Worm (Caenorhabditis elegans) whole organism, dauer: ENCODE measurements around the gene col-99.

Experiments
- unc-62 ChIP-seq: sonication (generic microtip); optimal IDR thresholded peaks from 2 replicates; lab custom pipeline; 2017; ENCODE audit warnings: missing biosample characterization, missing genetic modification reagents, missing genetic modification characterization

col-99 gene

ce11 chrIV:147819-148218 is at the start of gene col-99:
TSS of gene col-99 (minus strand) at chrIV:147919.
- no peak for TF ChIP-seq unc-62

- TF ChIP-seq unc-62: no peak
Observed at ce11 chrIV:194442-194841, 46.7 kb upstream of the col-99 start, which contains the start of gene csn-3. TSS of gene csn-3 (plus strand) at chrIV:194742.

DNA sequence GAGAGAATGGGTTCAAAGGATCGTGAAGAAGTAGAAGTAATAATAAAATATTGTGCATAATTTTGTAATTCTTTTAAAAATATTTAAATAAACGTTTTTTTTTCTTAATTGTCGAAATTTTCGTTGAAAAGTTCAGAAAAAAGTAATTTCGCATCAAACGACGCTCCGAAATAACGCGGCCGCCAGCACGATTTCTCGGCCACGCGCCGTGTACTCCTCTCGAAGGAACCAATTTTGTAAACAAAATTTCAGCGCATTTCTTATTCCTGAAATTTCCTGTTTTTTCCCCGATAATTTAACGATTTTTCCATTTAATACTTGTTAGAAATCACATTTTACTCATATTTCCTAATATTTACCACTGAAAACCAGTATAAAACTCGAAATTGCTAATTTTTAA is 44.3 kb upstream of the col-99 start, which contains the start of gene Y38C1AA.12:
Gene Y38C1AA.12 (plus strand): TSS at position 211 of the 400 bp plus-strand sequence.
- TF ChIP-seq unc-62: no peak

- no peak for TF ChIP-seq unc-62
Observed at ce11 chrIV:189087-189486, 41.4 kb upstream of the col-99 start.

- no peak for TF ChIP-seq unc-62
Observed at ce11 chrIV:187336-187735, 39.6 kb upstream of the col-99 start.

- TF ChIP-seq unc-62: no peak
Observed at ce11 chrIV:186110-186509, 38.4 kb upstream of the col-99 start.

DNA sequence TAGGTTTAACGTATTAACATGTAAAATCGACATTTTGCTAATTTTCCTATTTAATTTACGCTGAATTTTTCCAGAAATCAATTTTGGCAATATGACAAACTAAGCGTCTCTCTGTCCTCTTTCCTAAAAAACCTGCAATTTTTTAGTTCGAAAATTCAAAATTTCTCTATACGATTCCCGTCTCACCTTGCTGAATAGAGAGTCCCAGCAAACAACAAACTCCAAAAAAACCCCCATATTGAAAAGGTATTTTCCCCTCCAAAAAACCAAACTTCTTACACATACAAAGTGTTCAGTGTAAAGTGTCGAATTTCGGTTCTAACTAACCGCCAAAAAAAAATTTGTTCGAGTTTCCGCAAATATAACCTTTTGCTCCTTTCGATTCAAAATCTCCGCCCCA is 36.5 kb upstream of the col-99 start, which contains the start of gene pnc-1:
Gene pnc-1 (plus strand): TSS at position 301 of the 400 bp plus-strand sequence.
- no peak for TF ChIP-seq unc-62

DNA sequence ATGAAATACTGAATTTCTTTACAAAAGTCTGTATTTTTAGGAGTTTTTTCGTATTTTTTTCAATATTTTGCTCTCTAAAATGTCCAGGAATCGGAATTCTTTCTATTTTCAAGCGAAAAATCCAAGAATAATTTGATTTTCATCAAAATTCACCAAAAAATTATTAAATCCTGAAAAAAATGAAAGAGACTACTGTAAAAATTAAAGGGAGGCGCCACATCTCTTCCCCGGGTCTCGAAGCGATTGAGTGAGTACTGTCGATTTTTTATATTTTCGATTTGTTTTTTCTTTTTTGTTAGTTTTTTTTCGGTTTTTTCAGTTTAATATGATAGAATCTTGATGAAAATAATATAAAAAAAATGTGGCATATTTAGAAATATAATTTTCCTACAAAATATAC is 35.8 kb upstream of the col-99 start:
- TF ChIP-seq unc-62: no peak

- no peak for TF ChIP-seq unc-62
Observed at ce11 chrIV:179700-180099, 32.0 kb upstream of the col-99 start.

- no peak for TF ChIP-seq unc-62
Observed at ce11 chrIV:178696-179095, 31.0 kb upstream of the col-99 start, which contains the start of gene tcl-2. TSS of gene tcl-2 (plus strand) at chrIV:179083.

- TF ChIP-seq unc-62: no peak
Observed at ce11 chrIV:177487-177886, 29.8 kb upstream of the col-99 start.

DNA sequence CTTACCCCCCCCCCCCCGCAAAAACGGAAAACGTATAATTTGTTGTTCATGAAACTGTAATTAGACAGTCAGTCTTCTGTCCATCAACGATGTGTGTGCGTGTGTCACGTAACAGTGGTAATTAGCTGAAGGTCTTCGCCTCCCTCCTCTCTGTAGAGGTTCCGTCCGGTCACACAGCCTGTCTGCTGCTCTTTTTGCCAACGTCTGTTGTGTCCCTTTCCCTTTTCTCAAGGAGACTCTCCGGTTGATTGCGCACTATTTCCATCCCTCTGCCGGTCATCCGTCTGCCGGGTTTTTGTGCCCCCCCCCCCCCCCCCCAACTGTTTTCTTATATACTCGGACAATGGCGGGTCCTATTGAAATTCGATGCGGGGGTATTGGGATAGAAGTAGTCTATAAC is 28.0 kb upstream of the col-99 start:
- TF ChIP-seq unc-62: no peak

- TF ChIP-seq unc-62: no peak
Observed at ce11 chrIV:174115-174514, 26.4 kb upstream of the col-99 start.

ce11 chrIV:172990-173389 is 25.3 kb upstream of the col-99 start:
- TF ChIP-seq unc-62: no peak

DNA sequence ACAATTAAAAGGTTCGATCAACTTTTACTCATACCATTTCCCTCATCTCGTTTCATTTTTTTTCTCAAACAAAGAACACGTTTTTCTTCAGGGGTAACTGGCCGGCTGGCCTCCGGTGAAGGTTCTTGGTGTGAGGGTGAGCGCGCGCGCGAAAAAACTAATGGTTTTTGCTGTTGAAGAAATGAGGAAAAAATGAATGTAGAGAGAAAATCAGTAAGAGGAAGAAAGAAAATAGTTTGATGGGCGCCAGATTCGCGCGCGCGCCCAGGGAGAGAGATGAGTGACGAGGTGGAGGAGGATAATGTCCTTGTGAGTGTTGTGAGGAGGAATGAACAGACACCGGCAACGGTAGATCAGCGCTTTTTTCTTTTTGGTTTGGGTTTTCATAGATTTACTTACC is 23.3 kb upstream of the col-99 start:
- TF ChIP-seq unc-62: no peak

DNA sequence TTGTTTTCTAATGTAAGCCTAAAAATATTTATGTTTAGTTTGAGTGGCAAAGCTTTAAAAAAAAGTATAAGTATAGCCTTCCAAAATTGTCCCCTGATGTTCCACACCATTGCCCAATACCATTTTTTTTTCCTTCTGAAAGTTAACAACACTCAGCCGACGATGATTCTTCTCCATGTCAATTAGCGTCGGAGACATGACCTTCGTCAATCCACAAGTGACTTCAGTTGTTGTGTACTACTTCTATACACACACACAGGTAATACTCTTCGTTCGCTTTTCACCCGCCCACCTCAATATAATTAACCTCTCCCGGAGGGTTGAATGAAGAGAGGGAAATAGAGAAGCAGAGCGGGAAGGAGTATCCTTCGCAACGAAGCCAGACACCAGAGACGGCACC is 17.1 kb upstream of the col-99 start, which contains the start of gene cutl-24:
Gene cutl-24 (plus strand): TSS at position 301 of the 400 bp plus-strand sequence.
- no peak for TF ChIP-seq unc-62

ce11 chrIV:162530-162929 is 14.8 kb upstream of the col-99 start, which contains the start of gene Y38C1AA.6:
TSS of gene Y38C1AA.6 (plus strand) at chrIV:162830.
- no peak for TF ChIP-seq unc-62

ce11 chrIV:159864-160263 is 12.1 kb upstream of the col-99 start, which contains the start of gene Y38C1AA.19:
TSS of gene Y38C1AA.19 (plus strand) at chrIV:160164.
- TF ChIP-seq unc-62: no peak

ce11 chrIV:158662-159061 is 10.9 kb upstream of the col-99 start, which contains the start of gene Y38C1AA.7:
TSS of gene Y38C1AA.7 (plus strand) at chrIV:158962.
- TF ChIP-seq unc-62: no peak
